Worm (Caenorhabditis elegans): ENCODE results near the gene lir-1.

DNA sequence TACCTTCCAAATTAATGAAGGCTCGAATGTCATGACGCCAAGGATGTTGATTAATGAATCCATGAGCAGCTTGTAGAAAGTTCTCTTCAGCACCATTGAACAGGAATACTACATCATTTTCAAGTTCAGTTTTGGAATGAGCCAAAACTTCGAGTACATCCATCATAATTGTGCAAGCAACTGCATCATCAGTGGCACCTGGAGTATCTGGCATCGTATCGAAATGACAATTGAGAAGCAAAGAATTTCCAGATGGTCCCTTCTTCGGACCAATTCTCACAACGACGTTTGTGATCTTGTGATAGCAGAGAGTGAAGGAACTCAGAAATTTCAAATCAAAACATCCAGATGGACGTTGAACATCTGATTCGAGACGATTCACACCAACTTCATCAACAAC, 32.6 kb downstream of the lir-1 start:
- TF ChIP-seq ceh-36 (tag; optimal IDR thresholded peaks at IDR 0.05), result no peak
- TF ChIP-seq pes-1 (GFP tag; IDR thresholded peaks at IDR 0.05), result no peak
- TF ChIP-seq ama-1 (optimal IDR thresholded peaks at IDR 0.05), result no peak
- no peak for TF ChIP-seq tra-4 (tag; optimal IDR thresholded peaks at IDR 0.05)
- TF ChIP-seq flt-1 (GFP tag; IDR thresholded peaks at IDR 0.05), result no peak
- no peak for TF ChIP-seq tbx-37 (GFP tag; conservative IDR thresholded peaks at IDR 0.05)
- TF ChIP-seq hnd-1 (tag; optimal IDR thresholded peaks at IDR 0.05), result no peak
- no peak for TF ChIP-seq tbx-11 (GFP tag; IDR thresholded peaks at IDR 0.05)
- TF ChIP-seq hmbx-1 (tag; optimal IDR thresholded peaks at IDR 0.05), result no peak
- no peak for TF ChIP-seq ets-7 (tag; optimal IDR thresholded peaks at IDR 0.05)
- TF ChIP-seq aly-1 (tag; optimal IDR thresholded peaks at IDR 0.05), result no peak
